Worm (Caenorhabditis elegans): Measurements from ENCODE around the gene pqbp-1.1.

ce11 chrIV:274185-274584 lies 12.7 kb upstream of the pqbp-1.1 start, which contains the start of gene sma-10:
- TF ChIP-seq flt-1 (GFP tag; IDR thresholded peaks at IDR 0.05) (no peak), ztf-29 (GFP tag; IDR thresholded peaks at IDR 0.05) (no peak), cog-1 (tag; optimal IDR thresholded peaks at IDR 0.05) (no peak), T22C8.4 (GFP tag; IDR thresholded peaks at IDR 0.05) (no peak)

Data from whole organism, midembryonic.